Worm (Caenorhabditis elegans): Measurements from ENCODE around the gene ehbp-1.

DNA sequence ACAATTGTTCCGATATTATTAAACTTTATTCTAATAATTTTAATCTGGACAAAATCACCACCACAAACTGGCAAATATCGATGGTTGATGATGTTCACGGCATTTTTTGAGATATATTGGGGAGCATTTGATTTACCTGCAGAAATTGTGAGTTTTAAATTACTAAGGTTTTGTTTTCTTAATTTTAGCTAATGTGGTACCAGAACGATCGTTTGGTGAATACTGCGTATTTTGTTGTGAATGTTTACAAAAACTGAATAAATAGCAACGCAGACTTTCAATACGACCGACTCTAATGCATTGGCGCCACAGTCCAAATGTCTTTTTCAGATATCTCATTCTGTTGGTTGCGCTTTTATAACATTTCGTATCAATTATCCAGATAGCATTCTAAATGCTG lies 28.7 kb upstream of the ehbp-1 start:
- TF ChIP-seq him-1 (tag; optimal IDR thresholded peaks at IDR 0.05) (no peak), dao-5 (tag; optimal IDR thresholded peaks at IDR 0.05) (no peak), W03F9.2 (tag; optimal IDR thresholded peaks at IDR 0.05) (no peak)

Measured in whole organism, L4/young adult.